Worm (Caenorhabditis elegans) whole organism, L4 larva: Measurements from ENCODE around the gene Y70G10A.4.
A peak's percentile ranks its signal among the peaks of the same experiment; 100 is the strongest.

ENCODE experiments used
- D1046.2 ChIP-seq: fragments of 200-800 bp; sonication (Bioruptor generic); IDR thresholded peaks from 2 replicates; pipeline ENCODE4 v1.3.6; 2022; ENCODE audit warnings: missing genetic modification characterization, missing compliant biosample characterization
- Y105C5A.15 ChIP-seq: fragments of 200-800 bp; sonication (Bioruptor generic); IDR thresholded peaks from 2 replicates; pipeline ENCODE4 v1.3.6; 2022; ENCODE audit warnings: missing genetic modification characterization, missing compliant biosample characterization
- Y75B8A.6 ChIP-seq: fragments of 200-800 bp; sonication (Bioruptor generic); IDR thresholded peaks from 2 replicates; pipeline ENCODE4 v1.3.6; 2022; ENCODE audit warnings: missing genetic modification reagents, missing genetic modification characterization, missing compliant biosample characterization
- aha-1 ChIP-seq: fragments of 150-350 bp; peaks from one replicate; lab custom pipeline; 2014; ENCODE audit warnings: missing biosample characterization, missing genetic modification characterization
- hif-1 ChIP-seq, 2 experiments: sonication (generic microtip); optimal IDR thresholded peaks; 2 replicates each; lab custom pipeline; 2016 to 2017; ENCODE audit warnings: missing compliant biosample characterization in 2 of 2, missing genetic modification characterization in 2 of 2, missing genetic modification reagents in 2 of 2, missing genotype in 2 of 2, mild to moderate bottlenecking in 1 of 2
- jun-1 ChIP-seq: fragments of 150-350 bp; optimal IDR thresholded peaks from 2 replicates; lab custom pipeline; 2014; ENCODE audit warnings: missing biosample characterization, missing genetic modification reagents, missing genetic modification characterization
- lim-7 ChIP-seq: fragments of 200-800 bp; sonication (Bioruptor generic); IDR thresholded peaks from 2 replicates; pipeline ENCODE4 v1.3.6; 2022; ENCODE audit warnings: missing genetic modification characterization, missing compliant biosample characterization
- lin-15B ChIP-seq: fragments of 150-350 bp; sonication (generic microtip); optimal IDR thresholded peaks from 3 replicates; lab custom pipeline; 2014; ENCODE audit warnings: missing biosample characterization, missing genetic modification characterization
- mdt-29 ChIP-seq: fragments of 200-800 bp; sonication (Bioruptor generic); IDR thresholded peaks from 2 replicates; pipeline ENCODE4 v1.3.6; 2022; ENCODE audit warnings: missing genetic modification reagents, missing genetic modification characterization, missing compliant biosample characterization
- mxl-2 ChIP-seq: fragments of 200-800 bp; sonication (Bioruptor generic); conservative IDR thresholded peaks from 2 replicates; pipeline ENCODE4 v1.3.6; 2022; ENCODE audit warnings: missing genetic modification reagents, missing genetic modification characterization, missing compliant biosample characterization
- nhr-25 ChIP-seq: sonication (generic microtip); optimal IDR thresholded peaks from 2 replicates; lab custom pipeline; 2017; ENCODE audit warnings: missing genetic modification characterization, mild to moderate bottlenecking, missing compliant biosample characterization, antibody characterized with exemption, moderate library complexity, borderline replicate concordance; ENCODE audit not compliant: insufficient read depth
- nhr-48 ChIP-seq: sonication (generic microtip); optimal IDR thresholded peaks from 2 replicates; lab custom pipeline; 2016; ENCODE audit warnings: mild to moderate bottlenecking, missing genetic modification characterization, missing compliant biosample characterization
- nhr-76 ChIP-seq: fragments of 150-350 bp; optimal IDR thresholded peaks from 2 replicates; lab custom pipeline; 2014; ENCODE audit warnings: missing biosample characterization, missing genetic modification characterization
- nhr-77 ChIP-seq: fragments of 150-350 bp; optimal IDR thresholded peaks from 2 replicates; lab custom pipeline; 2014; ENCODE audit warnings: missing biosample characterization, missing genetic modification characterization
- unc-130 ChIP-seq: sonication (generic microtip); optimal IDR thresholded peaks from 2 replicates; lab custom pipeline; 2016; ENCODE audit warnings: missing genetic modification reagents, missing genetic modification characterization, missing compliant biosample characterization
- unc-62 ChIP-seq, 3 experiments: fragments of 150-350 bp in 1 of 3; sonication (generic microtip); optimal IDR thresholded peaks in 2 of 3; peaks in 1 of 3; 1 replicate in 1 of 3; 2 replicates in 2 of 3; lab custom pipeline; 2014 to 2017; ENCODE audit warnings: missing biosample characterization in 3 of 3, missing genetic modification characterization in 3 of 3, missing genetic modification reagents in 3 of 3, missing genotype in 1 of 3

Y70G10A.4 gene

ce11 chrIII:10270778-10271307 lies 48.9 kb downstream of the Y70G10A.4 start, which contains the start of gene cnk-1 (continued):
- TF ChIP-seq hif-1 (tag; optimal IDR thresholded peaks at IDR 0.05; lab: Kevin White, UChicago) (peak in 1 of 2 experiments; percentile 90), jun-1 (no peak), nhr-77 (tag; lab: Kevin White, UChicago) (peak; percentile 6), Y105C5A.15 (GFP tag; lab: Robert Waterston, UW) (0 out of 2 replicates have a peak, but pooled peaks have one; percentile 57), nhr-76 (tag; lab: Kevin White, UChicago) (no peak), nhr-48 (tag; lab: Kevin White, UChicago) (peak; percentile 37), nhr-25 (tag; lab: Kevin White, UChicago) (peak; percentile 48), mdt-29 (GFP tag; lab: Robert Waterston, UW) (peak; percentile 94)
- TF ChIP-seq, all 104 proteins: peak for 61

- TF ChIP-seq mxl-2 (GFP tag; lab: Robert Waterston, UW) (no peak), aha-1 (tag; lab: Kevin White, UChicago) (peak; percentile 84), D1046.2 (GFP tag; lab: Robert Waterston, UW) (no peak), unc-62 (GFP tag; optimal IDR thresholded peaks at IDR 0.05 in 1 of 2; lab: Kevin White, UChicago) (peak in 1 of 2 experiments; percentile 55), unc-62 (tag; optimal IDR thresholded peaks at IDR 0.05; lab: Kevin White, UChicago) (no peak), lin-15B (tag; lab: Kevin White, UChicago) (no peak), lim-7 (no peak), unc-130 (no peak), Y75B8A.6 (GFP tag; lab: Robert Waterston, UW) (no peak)
Measured at ce11 chrIII:10271807-10272206, 49.8 kb downstream of the Y70G10A.4 start.
